Fruit fly (Drosophila melanogaster): ENCODE results near the gene CG5151.

Gene CG5151

dm6 chr3L:16159161-16160072, 5.1 kb downstream of the CG5151 start:
- TF ChIP-seq CG8478 (optimal IDR thresholded peaks at IDR 0.05) (no peak), EcR (GFP tag; optimal IDR thresholded peaks at IDR 0.05) (no peak), Dll (optimal IDR thresholded peaks at IDR 0.05) (no peak), psq (optimal IDR thresholded peaks at IDR 0.05) (no peak), usp (GFP tag; optimal IDR thresholded peaks at IDR 0.05) (no peak), pan (optimal IDR thresholded peaks at IDR 0.05) (no peak)

DNA sequence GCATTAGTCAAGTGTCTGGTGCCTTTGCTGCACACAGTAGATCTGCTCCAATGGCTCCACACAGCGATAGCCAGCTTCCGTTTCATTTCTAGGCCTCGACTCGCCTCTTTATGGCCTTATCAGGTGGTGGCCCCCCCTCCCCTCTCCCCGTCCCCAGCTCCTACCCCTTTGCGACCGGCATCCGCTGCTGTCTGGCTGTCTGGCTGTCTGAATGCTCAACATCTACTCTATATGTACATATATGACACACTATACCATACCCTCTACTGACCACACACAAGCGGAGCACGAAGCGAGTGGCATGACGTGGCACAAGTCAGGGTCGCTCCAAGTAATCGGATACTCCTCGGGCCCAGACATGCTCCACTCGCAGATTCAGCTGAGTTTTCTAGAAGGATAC, 6.2 kb downstream of the CG5151 start:
- no peak for TF ChIP-seq Dll (optimal IDR thresholded peaks at IDR 0.05)
- no peak for TF ChIP-seq pan (optimal IDR thresholded peaks at IDR 0.05)
- no peak for TF ChIP-seq psq (optimal IDR thresholded peaks at IDR 0.05)

DNA sequence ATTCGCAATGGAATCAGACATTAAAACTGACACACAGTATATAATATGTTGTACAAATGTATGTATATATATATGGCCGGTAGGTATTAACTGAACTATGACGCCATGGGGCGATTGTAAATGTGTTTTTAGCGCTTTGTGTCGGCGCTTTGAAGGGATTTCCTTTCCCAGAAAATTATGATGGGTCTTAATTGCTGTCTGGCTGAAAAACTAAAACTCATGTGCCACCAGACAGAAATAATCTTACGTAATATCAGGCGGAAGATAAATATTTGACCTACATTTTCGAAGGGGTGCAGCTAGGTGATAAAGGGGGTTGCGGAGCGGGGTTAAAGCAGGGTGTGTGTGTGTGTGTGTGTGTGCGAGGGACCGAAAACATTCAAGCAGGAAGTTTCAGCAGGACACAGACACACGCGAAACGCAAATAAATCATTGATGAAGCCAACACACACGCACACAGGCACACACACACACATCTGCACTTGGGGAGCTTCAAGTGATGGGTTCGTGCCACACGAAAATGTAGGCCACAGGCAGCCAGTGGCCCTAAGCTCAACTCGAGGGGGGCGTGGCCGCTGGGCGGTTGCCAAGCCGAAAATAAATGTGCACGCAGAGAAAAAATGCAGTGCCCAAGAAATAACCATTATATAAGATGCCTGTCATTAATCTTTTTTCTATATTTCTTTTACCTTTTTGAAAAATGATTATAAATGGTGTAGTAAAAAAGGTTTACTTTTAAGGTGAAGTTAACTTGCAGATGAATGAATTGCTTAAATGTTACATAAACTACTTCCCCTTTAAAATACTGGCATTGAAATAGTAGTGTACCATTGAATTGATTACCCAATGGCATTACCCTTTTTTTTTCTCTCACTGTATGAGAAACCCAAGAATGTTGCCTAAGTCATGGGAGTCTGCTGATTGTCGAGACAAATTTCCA, 7.0 kb downstream of the CG5151 start:
- TF ChIP-seq psq (optimal IDR thresholded peaks at IDR 0.05) (no peak), CG8478 (optimal IDR thresholded peaks at IDR 0.05) (no peak), Dll (optimal IDR thresholded peaks at IDR 0.05) (no peak), usp (GFP tag; optimal IDR thresholded peaks at IDR 0.05) (no peak), EcR (GFP tag; optimal IDR thresholded peaks at IDR 0.05) (no peak), pan (optimal IDR thresholded peaks at IDR 0.05) (no peak)

DNA sequence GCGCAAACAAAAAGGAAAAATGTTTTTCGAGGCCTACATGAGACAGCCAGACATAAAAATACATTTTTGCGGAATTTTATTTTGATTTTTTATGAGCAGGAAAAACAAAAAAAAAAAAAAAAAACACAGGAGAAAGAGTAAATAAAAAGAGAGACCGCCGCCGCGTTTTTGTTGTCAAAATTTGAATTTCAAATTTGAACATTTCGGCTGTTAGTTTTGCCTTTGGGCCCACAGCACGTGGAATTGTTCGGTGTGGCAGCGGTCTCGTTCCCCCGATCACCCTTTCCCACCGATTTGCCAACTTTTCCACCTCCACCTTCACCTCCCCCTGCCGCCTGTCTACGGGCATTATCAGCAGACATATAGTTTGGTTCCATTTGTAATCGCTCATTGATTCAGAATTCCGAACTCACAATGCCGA, 7.7 kb downstream of the CG5151 start:
- TF ChIP-seq psq (optimal IDR thresholded peaks at IDR 0.05) (no peak), usp (GFP tag; optimal IDR thresholded peaks at IDR 0.05) (no peak), EcR (GFP tag; optimal IDR thresholded peaks at IDR 0.05) (no peak)

DNA sequence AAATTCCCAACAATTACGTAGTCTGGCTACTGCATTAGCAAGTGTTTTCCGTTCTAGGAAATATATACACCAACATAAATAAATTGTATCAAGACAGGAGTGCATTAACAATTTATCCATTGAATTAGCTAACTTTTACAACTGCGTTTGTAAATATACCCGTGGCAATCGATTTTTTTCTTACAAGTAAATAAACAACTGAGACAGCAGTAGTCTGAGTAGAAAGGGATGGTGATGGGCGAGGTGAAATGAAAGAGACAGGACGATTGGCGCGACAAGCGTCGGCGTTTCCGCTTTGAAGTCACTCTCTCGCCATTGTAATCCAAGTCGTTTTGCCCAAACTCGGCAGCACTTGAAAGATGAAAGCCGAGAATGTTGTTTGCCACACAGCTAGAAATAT, 9.0 kb downstream of the CG5151 start:
- TF ChIP-seq CG8478 (optimal IDR thresholded peaks at IDR 0.05), result no peak
- TF ChIP-seq Dll (optimal IDR thresholded peaks at IDR 0.05), result no peak
- TF ChIP-seq usp (GFP tag; optimal IDR thresholded peaks at IDR 0.05), result no peak
- no peak for TF ChIP-seq EcR (GFP tag; optimal IDR thresholded peaks at IDR 0.05)
- TF ChIP-seq psq (optimal IDR thresholded peaks at IDR 0.05), result no peak
- TF ChIP-seq pan (optimal IDR thresholded peaks at IDR 0.05), result no peak

DNA sequence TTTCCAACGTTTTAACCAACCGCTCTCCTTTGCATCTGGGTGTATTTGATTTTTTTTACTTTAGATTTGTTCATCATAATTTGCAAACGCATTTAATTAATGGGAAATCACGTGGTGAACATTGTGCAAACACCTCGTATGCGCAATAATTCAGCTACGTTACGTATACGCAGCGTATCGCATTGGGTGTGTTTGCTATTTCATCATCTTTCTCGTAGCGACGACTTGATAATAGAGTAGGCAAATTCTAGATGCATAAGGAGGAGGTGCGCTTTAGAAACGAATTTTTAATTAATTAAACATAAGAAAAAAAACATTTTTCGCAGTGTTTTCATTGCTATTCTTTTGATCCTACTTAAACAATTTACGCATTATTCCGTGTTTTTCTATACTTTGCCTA, 10.9 kb downstream of the CG5151 start:
- TF ChIP-seq psq (optimal IDR thresholded peaks at IDR 0.05) (no peak), CG8478 (optimal IDR thresholded peaks at IDR 0.05) (no peak), Dll (optimal IDR thresholded peaks at IDR 0.05) (no peak), EcR (GFP tag; optimal IDR thresholded peaks at IDR 0.05) (no peak), usp (GFP tag; optimal IDR thresholded peaks at IDR 0.05) (no peak), pan (optimal IDR thresholded peaks at IDR 0.05) (no peak)

DNA sequence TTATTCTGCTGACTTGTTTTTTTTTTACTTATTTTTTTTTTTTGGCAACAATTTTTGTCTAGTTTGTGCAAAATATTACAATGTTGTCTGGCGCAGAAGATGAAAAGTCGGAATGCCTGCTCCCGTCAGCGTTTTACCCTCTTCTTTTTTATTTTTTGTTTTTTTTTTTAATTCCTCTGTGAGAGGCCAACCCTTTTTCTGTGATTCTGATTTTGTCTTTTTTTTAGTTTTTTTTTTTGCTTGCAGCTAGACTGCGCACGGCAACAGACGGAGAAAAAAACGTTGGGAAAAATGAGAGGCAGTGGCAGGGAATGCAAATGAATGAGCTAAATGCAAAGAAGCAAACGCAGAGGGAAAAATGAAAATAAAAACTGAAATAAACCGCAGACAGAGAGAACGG, 11.4 kb downstream of the CG5151 start:
- no peak for TF ChIP-seq psq (optimal IDR thresholded peaks at IDR 0.05)
- no peak for TF ChIP-seq EcR (GFP tag; optimal IDR thresholded peaks at IDR 0.05)
- no peak for TF ChIP-seq pan (optimal IDR thresholded peaks at IDR 0.05)
- TF ChIP-seq CG8478 (optimal IDR thresholded peaks at IDR 0.05), result no peak
- no peak for TF ChIP-seq Dll (optimal IDR thresholded peaks at IDR 0.05)
- no peak for TF ChIP-seq usp (GFP tag; optimal IDR thresholded peaks at IDR 0.05)

DNA sequence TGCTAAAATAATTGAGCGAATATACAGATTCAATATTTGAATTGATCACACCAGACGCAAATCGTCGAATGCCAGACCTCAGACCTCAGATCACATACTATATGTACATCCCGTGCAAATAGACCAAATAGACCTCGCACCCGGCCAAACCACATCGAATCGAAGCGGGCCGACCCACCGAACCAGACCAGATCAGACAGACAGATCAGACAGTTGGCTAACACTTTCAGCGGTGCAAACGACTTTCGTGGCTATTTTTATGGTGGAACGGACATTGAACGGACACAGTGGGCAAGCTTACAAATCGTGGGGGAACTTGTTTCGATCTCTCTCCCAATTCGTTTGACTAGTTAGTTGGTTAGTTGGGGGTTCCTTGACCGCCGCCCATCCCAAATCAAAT, 12.8 kb downstream of the CG5151 start:
- TF ChIP-seq usp (GFP tag; optimal IDR thresholded peaks at IDR 0.05), result no peak
- TF ChIP-seq CG8478 (optimal IDR thresholded peaks at IDR 0.05), result no peak
- no peak for TF ChIP-seq Dll (optimal IDR thresholded peaks at IDR 0.05)
- no peak for TF ChIP-seq pan (optimal IDR thresholded peaks at IDR 0.05)
- no peak for TF ChIP-seq EcR (GFP tag; optimal IDR thresholded peaks at IDR 0.05)

DNA sequence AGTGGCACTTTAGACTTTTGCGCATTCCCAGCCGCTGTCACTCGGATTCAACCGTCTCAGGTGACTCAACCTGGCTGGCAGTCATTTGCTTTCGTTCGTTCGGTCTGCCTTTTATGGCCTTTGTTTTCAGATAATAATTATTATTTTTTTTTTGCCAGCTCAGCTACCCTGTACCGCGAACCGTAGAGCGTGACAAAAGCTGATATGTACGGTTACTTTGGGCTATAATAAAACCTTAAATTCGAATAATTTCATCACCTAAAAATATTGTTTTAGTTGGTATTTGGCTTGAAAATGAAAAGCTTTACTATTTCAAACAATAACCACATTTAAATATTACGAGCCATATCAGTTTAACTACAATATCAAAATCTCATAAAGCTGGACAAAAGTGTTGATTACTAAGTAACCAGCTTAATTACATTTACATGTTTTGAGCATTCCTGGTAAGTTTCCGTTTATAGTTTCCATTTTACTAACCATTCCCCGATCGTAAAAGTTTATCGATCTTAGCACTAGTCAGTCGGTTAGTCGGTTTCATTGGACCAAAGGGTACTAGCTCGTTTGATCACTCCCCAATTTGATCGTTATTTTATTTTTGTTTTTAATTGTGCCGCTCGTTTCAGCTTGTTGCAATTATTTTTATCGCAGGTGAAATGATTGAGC, 13.5 kb downstream of the CG5151 start:
- TF ChIP-seq CG8478 (optimal IDR thresholded peaks at IDR 0.05), result no peak
- peak; percentile 55 for TF ChIP-seq pan (optimal IDR thresholded peaks at IDR 0.05)

dm6 chr3L:16150161-16150538, 14.4 kb downstream of the CG5151 start:
- TF ChIP-seq EcR (GFP tag; optimal IDR thresholded peaks at IDR 0.05) (no peak), CG8478 (optimal IDR thresholded peaks at IDR 0.05) (no peak), psq (optimal IDR thresholded peaks at IDR 0.05) (no peak), usp (GFP tag; optimal IDR thresholded peaks at IDR 0.05) (no peak), pan (optimal IDR thresholded peaks at IDR 0.05) (no peak), Dll (optimal IDR thresholded peaks at IDR 0.05) (no peak)

- TF ChIP-seq usp (GFP tag; optimal IDR thresholded peaks at IDR 0.05) (no peak), EcR (GFP tag; optimal IDR thresholded peaks at IDR 0.05) (no peak), Dll (optimal IDR thresholded peaks at IDR 0.05) (no peak), pan (optimal IDR thresholded peaks at IDR 0.05) (peak; percentile 76)
Measured at dm6 chr3L:16149418-16150160, 14.9 kb downstream of the CG5151 start.
